Fruit fly (Drosophila melanogaster): ENCODE results near the gene Ptp61F.

Gene Ptp61F

dm6 chr3L:1335428-1335764, 139.7 kb downstream of the Ptp61F start (continued):
- TF ChIP-seq Fer2 (tag; optimal IDR thresholded peaks at IDR 0.05) (no peak), chif (GFP tag; optimal IDR thresholded peaks at IDR 0.05) (no peak), trh (GFP tag; optimal IDR thresholded peaks at IDR 0.05) (no peak), Ada2b (GFP tag; IDR thresholded peaks at IDR 0.05) (peak; percentile 71), Meics (GFP tag; optimal IDR thresholded peaks at IDR 0.05) (peak; percentile 40), CG4854 (GFP tag; optimal IDR thresholded peaks at IDR 0.05) (peak; percentile 19), Doc3 (GFP tag; IDR thresholded peaks at IDR 0.05; ENCODE audit: partially characterized antibody) (no peak), CG16863 (GFP tag; optimal IDR thresholded peaks at IDR 0.05) (no peak), CG18011 (GFP tag; optimal IDR thresholded peaks at IDR 0.05) (peak; percentile 36), CG5245 (GFP tag; optimal IDR thresholded peaks at IDR 0.05) (peak; percentile 35), unpg (GFP tag; optimal IDR thresholded peaks at IDR 0.05) (peak; percentile 43), pum (GFP tag; optimal IDR thresholded peaks at IDR 0.05) (peak; percentile 6), CG11093 (GFP tag; IDR thresholded peaks at IDR 0.05) (0 out of 3 replicates have a peak, but pooled peaks have one; percentile 25), dysf (GFP tag; IDR thresholded peaks at IDR 0.05) (peak; percentile 63; the same call in 1 of the 3 replicates), C15 (GFP tag; IDR thresholded peaks at IDR 0.05) (no peak), maf-S (GFP tag; optimal IDR thresholded peaks at IDR 0.05) (no peak), Dref (GFP tag; IDR thresholded peaks at IDR 0.05) (no peak), CG4820 (GFP tag; optimal IDR thresholded peaks at IDR 0.05) (no peak), CG2116 (GFP tag; optimal IDR thresholded peaks at IDR 0.05) (no peak), CG4707 (GFP tag; optimal IDR thresholded peaks at IDR 0.05) (no peak), luna (GFP tag; optimal IDR thresholded peaks at IDR 0.05) (no peak), Bdp1 (GFP tag; optimal IDR thresholded peaks at IDR 0.05) (no peak), onecut (GFP tag; IDR thresholded peaks at IDR 0.05) (peak; percentile 18; the same call in 1 of the 2 replicates), CkIIα-i1 (GFP tag; IDR thresholded peaks at IDR 0.05) (no peak), CG4404 (GFP tag; IDR thresholded peaks at IDR 0.05) (0 out of 2 replicates have a peak, but pooled peaks have one; percentile 39), btn (GFP tag; optimal IDR thresholded peaks at IDR 0.05) (no peak), CG7839 (tag; optimal IDR thresholded peaks at IDR 0.05) (peak; percentile 21), bab2 (GFP tag; optimal IDR thresholded peaks at IDR 0.05) (peak; percentile 40), gt (GFP tag; IDR thresholded peaks at IDR 0.05) (no peak), Atf-2 (GFP tag; optimal IDR thresholded peaks at IDR 0.05) (peak; percentile 49), CG1792 (GFP tag; optimal IDR thresholded peaks at IDR 0.05) (no peak), vnd (GFP tag; IDR thresholded peaks at IDR 0.05; ENCODE audit: partially characterized antibody) (no peak), Trl (optimal IDR thresholded peaks at IDR 0.05) (peak; percentile 75 to 91), Trl (GFP tag; optimal IDR thresholded peaks at IDR 0.05) (peak; percentile 57), pan (optimal IDR thresholded peaks at IDR 0.05) (no peak), pan (GFP tag; optimal IDR thresholded peaks at IDR 0.05 in 1 of 2, IDR thresholded peaks at IDR 0.05 in 1 of 2) (peak in 1 of 2 experiments; percentile 76), crol (GFP tag; IDR thresholded peaks at IDR 0.05) (peak; percentile 76), CG4282 (GFP tag; optimal IDR thresholded peaks at IDR 0.05) (no peak), CG30403 (GFP tag; optimal IDR thresholded peaks at IDR 0.05) (peak; percentile 29), grau (tag; optimal IDR thresholded peaks at IDR 0.05) (peak; percentile 95), sima (GFP tag; optimal IDR thresholded peaks at IDR 0.05) (no peak), CG11398 (GFP tag; optimal IDR thresholded peaks at IDR 0.05) (no peak), ewg (GFP tag; optimal IDR thresholded peaks at IDR 0.05) (no peak), ase (GFP tag; IDR thresholded peaks at IDR 0.05) (peak; percentile 27; the same call in 1 of the 3 replicates), kah (GFP tag; optimal IDR thresholded peaks at IDR 0.05) (peak; percentile 42), tup (GFP tag; optimal IDR thresholded peaks at IDR 0.05) (no peak), CG10543 (GFP tag; optimal IDR thresholded peaks at IDR 0.05) (no peak), CG2120 (GFP tag; optimal IDR thresholded peaks at IDR 0.05) (peak; percentile 70), CG12236 (GFP tag; optimal IDR thresholded peaks at IDR 0.05) (no peak), CG10959 (GFP tag; IDR thresholded peaks at IDR 0.05) (no peak), Poxn (GFP tag; IDR thresholded peaks at IDR 0.05) (no peak), CG7987 (GFP tag; optimal IDR thresholded peaks at IDR 0.05) (no peak), Elba2 (GFP tag; optimal IDR thresholded peaks at IDR 0.05) (no peak)

All from whole organism, embryonic.